Fruit fly (Drosophila melanogaster): Measurements from ENCODE around the gene witty.

DNA sequence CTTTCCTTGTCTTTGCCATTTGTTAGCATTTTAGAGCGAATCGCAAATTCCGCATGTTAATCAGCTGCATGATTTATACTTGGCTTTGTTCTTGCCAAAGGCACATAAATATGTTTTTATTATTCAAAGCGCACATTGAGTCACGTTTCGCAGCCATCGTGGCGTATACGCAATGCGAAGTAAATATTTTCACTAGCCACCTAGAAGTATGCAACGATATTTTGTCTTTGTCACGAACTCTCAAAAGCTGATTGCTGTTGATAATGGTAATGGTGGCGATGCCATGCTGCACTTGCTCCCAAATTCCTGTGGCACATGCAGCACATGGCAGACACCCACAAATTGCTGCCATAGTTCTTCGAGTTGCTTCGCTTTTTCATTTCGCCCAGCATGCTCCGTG is 3.4 kb upstream of the witty start:
- no peak for TF ChIP-seq CTCF (optimal IDR thresholded peaks at IDR 0.05)
- no peak for TF ChIP-seq CG8478 (optimal IDR thresholded peaks at IDR 0.05)
